Worm (Caenorhabditis elegans): Measurements from ENCODE around the gene uaf-2.
"Not testable (repeated sequence)": the region's sequence is repeated elsewhere in the genome, so short reads cannot be mapped to it uniquely, and the experiment has no call there.

uaf-2 gene

ce11 chrIV:17165734-17166133, 47.2 kb upstream of the uaf-2 start, which contains the start of gene skr-8:
skr-8 (minus strand) TSS chrIV:17165834.
- TF ChIP-seq F57A8.1 (GFP tag; optimal IDR thresholded peaks at IDR 0.05); ceh-58 (GFP tag; IDR thresholded peaks at IDR 0.05); K11D2.4 (GFP tag; IDR thresholded peaks at IDR 0.05): not testable (repeated sequence)

- not testable (repeated sequence) for TF ChIP-seq Y67H2A.10 (GFP tag; conservative IDR thresholded peaks at IDR 0.05); ztf-26 (tag; optimal IDR thresholded peaks at IDR 0.05); egl-18 (GFP tag; IDR thresholded peaks at IDR 0.05)
Measured at ce11 chrIV:17163273-17163672, 44.7 kb upstream of the uaf-2 start, which contains the start of gene skr-9. skr-9 (plus strand) TSS chrIV:17163573.

- no peak for TF ChIP-seq ztf-28 (GFP tag; IDR thresholded peaks at IDR 0.05)
- no peak for TF ChIP-seq hrde-1 (tag; optimal IDR thresholded peaks at IDR 0.05; ENCODE audit: borderline replicate concordance)
- TF ChIP-seq mes-4 (tag; optimal IDR thresholded peaks at IDR 0.05): no peak
- TF ChIP-seq D2030.7 (GFP tag; IDR thresholded peaks at IDR 0.05): no peak
- no peak for TF ChIP-seq efl-1 (GFP tag; optimal IDR thresholded peaks at IDR 0.05)
- TF ChIP-seq nhr-90 (tag; optimal IDR thresholded peaks at IDR 0.05): no peak
- no peak for TF ChIP-seq nfyb-1 (GFP tag; IDR thresholded peaks at IDR 0.05)
- no peak for TF ChIP-seq Y79H2A.3 (GFP tag; conservative IDR thresholded peaks at IDR 0.05)
- no peak for TF ChIP-seq Y67H2A.10 (GFP tag; conservative IDR thresholded peaks at IDR 0.05)
- no peak for TF ChIP-seq mel-28 (tag; optimal IDR thresholded peaks at IDR 0.05; ENCODE audit: borderline replicate concordance)
- no peak for TF ChIP-seq dox-1 (GFP tag; IDR thresholded peaks at IDR 0.05)
- TF ChIP-seq ceh-40 (GFP tag; IDR thresholded peaks at IDR 0.05): no peak
- no peak for TF ChIP-seq ztf-3 (GFP tag; optimal IDR thresholded peaks at IDR 0.05)
- TF ChIP-seq F49E8.2 (tag; optimal IDR thresholded peaks at IDR 0.05; ENCODE audit: insufficient read depth): no peak
- no peak for TF ChIP-seq bed-1 (GFP tag; IDR thresholded peaks at IDR 0.05)
- TF ChIP-seq aptf-2 (GFP tag; conservative IDR thresholded peaks at IDR 0.05): no peak
- no peak for TF ChIP-seq gei-17 (GFP tag; optimal IDR thresholded peaks at IDR 0.05)
- no peak for TF ChIP-seq hlh-12 (tag; optimal IDR thresholded peaks at IDR 0.05)
Measured at ce11 chrIV:17162515-17162914, 43.9 kb upstream of the uaf-2 start, which contains the start of gene skr-13. skr-13 (minus strand) TSS chrIV:17162615.

- TF ChIP-seq ekl-4 (GFP tag; IDR thresholded peaks at IDR 0.05) (peak; percentile 66), Y53F4B.3 (GFP tag; IDR thresholded peaks at IDR 0.05) (0 out of 2 replicates have a peak, but pooled peaks have one; percentile 20), hsf-1 (GFP tag; IDR thresholded peaks at IDR 0.05) (peak; percentile 98), snpc-4 (tag; optimal IDR thresholded peaks at IDR 0.05) (peak in 1 of 4 experiments; percentile 3), D2030.7 (GFP tag; IDR thresholded peaks at IDR 0.05) (0 out of 2 replicates have a peak, but pooled peaks have one; percentile 15), rpc-1 (optimal IDR thresholded peaks at IDR 0.05) (peak; percentile 11)
- not testable (repeated sequence) for TF ChIP-seq snpc-4 (GFP tag; optimal IDR thresholded peaks at IDR 0.05); rpc-1 (tag; optimal IDR thresholded peaks at IDR 0.05)
Measured at ce11 chrIV:17155625-17156024, 37.1 kb upstream of the uaf-2 start.

- no peak for TF ChIP-seq ceh-40 (GFP tag; IDR thresholded peaks at IDR 0.05)
- TF ChIP-seq sea-2 (GFP tag; IDR thresholded peaks at IDR 0.05): no peak
- no peak for TF ChIP-seq C06A6.2 (GFP tag; conservative IDR thresholded peaks at IDR 0.05)
- no peak for TF ChIP-seq sptf-2 (GFP tag; optimal IDR thresholded peaks at IDR 0.05)
- TF ChIP-seq nhr-179 (tag; optimal IDR thresholded peaks at IDR 0.05): no peak
- no peak for TF ChIP-seq sdz-38 (tag; optimal IDR thresholded peaks at IDR 0.05)
- no peak for TF ChIP-seq snpc-3.4 (tag; optimal IDR thresholded peaks at IDR 0.05)
- no peak for TF ChIP-seq nhr-90 (tag; optimal IDR thresholded peaks at IDR 0.05)
- TF ChIP-seq akir-1 (GFP tag; optimal IDR thresholded peaks at IDR 0.05): no peak
- TF ChIP-seq snpc-1.3 (tag; optimal IDR thresholded peaks at IDR 0.05; ENCODE audit: insufficient read depth): no peak
- TF ChIP-seq madf-3 (GFP tag; IDR thresholded peaks at IDR 0.05): no peak
- no peak for TF ChIP-seq hlh-26 (GFP tag; conservative IDR thresholded peaks at IDR 0.05)
- TF ChIP-seq Y67H2A.10 (GFP tag; conservative IDR thresholded peaks at IDR 0.05): no peak
- TF ChIP-seq K12H6.12 (tag; optimal IDR thresholded peaks at IDR 0.05): no peak
- no peak for TF ChIP-seq Y95B8A.8 (GFP tag; IDR thresholded peaks at IDR 0.05)
Measured at ce11 chrIV:17153002-17153401, 34.4 kb upstream of the uaf-2 start.
